Fruit fly (Drosophila melanogaster): ENCODE data around the gene CG14326.

dm6 chr3R:17599695-17600094 lies 19.2 kb upstream of the CG14326 start:
- TF ChIP-seq Eip75B (GFP tag; optimal IDR thresholded peaks at IDR 0.05) (no peak), fkh (GFP tag; optimal IDR thresholded peaks at IDR 0.05) (no peak)
